Fruit fly (Drosophila melanogaster) whole organism: ENCODE results near the gene Wdr33.

Experiments used
- CG8478 ChIP-seq: fragments of >200 bp; optimal IDR thresholded peaks from 2 replicates; lab custom pipeline; 2018; ENCODE audit warnings: inconsistent platforms
- EcR ChIP-seq, 2 experiments: fragments of >200 bp; optimal IDR thresholded peaks; 2 replicates each; lab custom pipeline; 2017; ENCODE audit warnings: missing biosample characterization in 2 of 2, missing genetic modification characterization in 2 of 2, missing genetic modification reagents in 2 of 2
- pan ChIP-seq: fragments of >200 bp; optimal IDR thresholded peaks from 2 replicates; lab custom pipeline; 2017
- psq ChIP-seq: fragments of >200 bp; optimal IDR thresholded peaks from 2 replicates; lab custom pipeline; 2017
- usp ChIP-seq: fragments of >200 bp; optimal IDR thresholded peaks from 2 replicates; lab custom pipeline; 2017; ENCODE audit warnings: missing biosample characterization, missing genetic modification characterization, mixed read lengths

DNA sequence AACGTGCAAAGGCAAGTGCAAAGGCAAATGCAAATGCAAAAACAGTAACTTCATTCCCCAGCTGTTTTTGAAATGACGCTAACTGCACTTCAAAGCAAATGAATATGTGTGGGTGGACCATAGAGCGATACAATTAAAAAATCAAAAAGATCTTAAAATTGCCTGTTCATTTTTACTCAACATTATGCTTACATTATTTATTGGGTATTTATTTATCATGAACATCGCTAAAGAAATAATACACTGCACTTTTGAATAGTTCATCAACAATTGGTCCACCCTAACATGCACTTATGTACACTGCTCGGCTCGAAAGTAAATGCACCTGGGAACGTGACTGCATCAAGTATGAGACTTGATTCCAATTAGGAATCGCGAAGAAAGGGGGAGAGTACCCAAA is 34.0 kb downstream of the Wdr33 start:
- no peak for TF ChIP-seq psq (lab: Kevin White, UChicago)
- no peak for TF ChIP-seq CG8478 (lab: Kevin White, UChicago)
- no peak for TF ChIP-seq pan
- no peak for TF ChIP-seq EcR (GFP tag; optimal IDR thresholded peaks at IDR 0.05; lab: Kevin White, UChicago)
- no peak for TF ChIP-seq usp (GFP tag; lab: Kevin White, UChicago)
